Fruit fly (Drosophila melanogaster): ENCODE measurements around the gene sqd.

Gene sqd

DNA sequence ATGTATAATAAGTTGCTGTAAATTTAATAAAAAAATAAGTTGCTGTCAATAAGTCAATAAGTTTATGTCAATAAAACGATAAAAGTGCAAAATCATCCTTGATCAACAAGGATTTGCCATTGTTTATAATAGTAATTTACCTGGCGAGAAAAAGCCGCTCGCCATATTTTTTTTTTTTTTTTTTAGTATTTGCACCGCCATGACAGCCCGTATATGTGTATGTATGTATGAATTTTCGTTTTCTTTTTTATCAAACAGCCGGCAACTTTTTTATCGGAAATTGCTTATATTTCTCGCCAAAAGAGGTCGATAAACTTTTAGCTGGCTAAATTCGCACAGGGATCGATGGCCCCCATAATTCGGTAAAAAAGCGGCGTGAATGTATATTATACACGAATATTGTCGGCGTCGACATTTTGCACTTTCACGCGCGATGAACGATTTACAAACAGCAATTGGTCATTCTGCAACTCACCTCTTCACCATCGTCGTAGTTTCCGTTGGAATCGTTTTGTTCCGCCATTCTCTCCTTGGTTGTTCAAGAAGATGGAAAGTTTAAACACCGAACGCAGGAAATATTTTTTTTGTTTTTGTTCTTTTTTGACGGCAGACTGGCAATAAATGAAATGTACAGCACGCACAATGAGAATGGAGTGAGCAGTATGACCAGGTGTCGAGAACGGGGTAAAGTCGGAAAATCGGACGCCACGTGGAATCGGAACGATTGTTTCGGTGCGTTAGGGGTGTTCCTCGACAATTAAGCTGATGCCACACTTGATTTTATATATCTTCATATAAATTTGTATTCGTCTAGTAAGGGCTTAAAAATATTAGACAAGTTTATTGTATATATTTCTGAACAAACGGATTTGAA lies 14.0 kb upstream of the sqd start, which contains the start of gene Hrb87F (continued):
- TF ChIP-seq ranshi (GFP tag; IDR thresholded peaks at IDR 0.05) = peak; percentile 7; the same call in 1 of the 2 replicates
- TF ChIP-seq ato (GFP tag; IDR thresholded peaks at IDR 0.05; ENCODE audit: partially characterized antibody) = no peak
- TF ChIP-seq ase (GFP tag; IDR thresholded peaks at IDR 0.05) = no peak
- TF ChIP-seq CG6791 (GFP tag; IDR thresholded peaks at IDR 0.05; ENCODE audit: partially characterized antibody) = no peak

DNA sequence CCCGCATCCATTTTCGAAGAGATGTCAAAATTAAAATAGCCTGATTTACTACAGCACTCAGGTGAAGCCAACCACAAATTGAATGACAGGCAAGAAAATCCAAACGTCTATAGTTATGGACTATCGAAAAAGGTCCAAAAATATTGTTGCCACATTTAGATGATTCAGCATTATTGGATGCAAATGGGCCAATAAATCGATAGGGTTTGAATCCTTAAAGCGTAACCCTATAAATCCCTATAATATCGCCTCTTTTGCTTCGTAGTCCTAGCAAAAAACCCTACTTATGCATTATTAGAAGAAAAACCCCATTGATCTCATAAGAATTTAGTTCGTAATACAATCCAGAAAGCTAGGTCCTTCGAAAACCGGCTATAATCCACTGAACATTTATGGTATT lies 10.2 kb upstream of the sqd start, which contains the start of gene Rbp4:
TSS of gene Rbp4 (minus strand) at position 101 of the 400 bp plus-strand sequence.
- TF ChIP-seq shn (GFP tag; optimal IDR thresholded peaks at IDR 0.05) = no peak
- TF ChIP-seq CG15073 (GFP tag; optimal IDR thresholded peaks at IDR 0.05) = no peak

DNA sequence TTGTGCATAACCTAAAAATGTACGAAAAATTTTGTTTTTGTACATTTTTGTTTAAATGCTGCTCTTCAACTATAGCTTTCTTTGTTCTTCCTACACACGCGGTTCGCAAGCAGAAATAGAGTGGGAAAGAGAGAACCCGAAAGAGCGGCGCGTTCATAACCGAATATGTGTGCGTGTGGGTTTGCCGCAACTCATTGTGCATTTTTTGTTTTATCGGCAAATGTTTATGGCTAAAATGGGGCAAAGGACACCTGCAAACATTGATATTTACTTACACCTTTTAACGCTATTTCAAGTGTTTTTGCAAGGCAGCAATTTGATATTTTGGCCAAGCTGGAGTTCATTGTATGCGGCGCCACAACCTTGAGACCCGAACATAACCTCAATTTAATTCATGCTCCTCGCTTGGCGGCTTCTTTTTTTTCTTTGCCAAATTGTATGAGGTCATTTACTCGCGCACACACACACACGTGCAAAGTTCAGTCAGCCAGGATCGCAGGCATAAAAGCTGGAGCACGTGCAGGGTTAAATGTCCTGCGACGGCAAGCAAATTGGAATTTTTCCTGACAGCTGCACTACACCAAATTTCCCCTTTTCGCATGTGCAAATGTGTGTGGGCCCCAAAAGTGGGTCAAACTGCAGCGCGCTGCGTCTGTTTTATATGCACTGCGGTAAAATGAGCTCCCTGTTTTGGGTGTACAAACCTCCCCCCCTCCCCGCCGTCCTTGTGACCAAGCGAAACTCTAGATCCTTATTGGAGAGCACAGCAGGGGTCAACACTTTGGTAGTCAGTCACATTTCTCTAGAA lies 1.8 kb upstream of the sqd start:
- TF ChIP-seq Dfd (GFP tag; optimal IDR thresholded peaks at IDR 0.05) (no peak), CoRest (tag; optimal IDR thresholded peaks at IDR 0.05) (no peak), E2f2 (GFP tag; IDR thresholded peaks at IDR 0.05) (0 out of 2 replicates have a peak, but pooled peaks have one; percentile 7), sob (GFP tag; IDR thresholded peaks at IDR 0.05) (no peak), bigmax (GFP tag; optimal IDR thresholded peaks at IDR 0.05) (peak; percentile 95), Taf1 (GFP tag; IDR thresholded peaks at IDR 0.05) (no peak), danr (GFP tag; IDR thresholded peaks at IDR 0.05) (no peak), CG2129 (GFP tag; IDR thresholded peaks at IDR 0.05; ENCODE audit: partially characterized antibody) (no peak), Opbp (GFP tag; IDR thresholded peaks at IDR 0.05; ENCODE audit: partially characterized antibody) (no peak), sna (GFP tag; IDR thresholded peaks at IDR 0.05; ENCODE audit: partially characterized antibody) (no peak), CG10267 (tag; optimal IDR thresholded peaks at IDR 0.05) (no peak), YL-1 (GFP tag; optimal IDR thresholded peaks at IDR 0.05) (peak; percentile 32), Trl (optimal IDR thresholded peaks at IDR 0.05) (peak; percentile 46 to 71), Trl (GFP tag; optimal IDR thresholded peaks at IDR 0.05) (no peak), chinmo (GFP tag; IDR thresholded peaks at IDR 0.05; ENCODE audit: partially characterized antibody) (peak; percentile 73; the same call in 1 of the 4 replicates), Sin3A (optimal IDR thresholded peaks at IDR 0.05) (peak; percentile 14), CG7963 (GFP tag; IDR thresholded peaks at IDR 0.05; ENCODE audit: partially characterized antibody) (no peak), repo (GFP tag; optimal IDR thresholded peaks at IDR 0.05) (no peak), Bteb2 (GFP tag; optimal IDR thresholded peaks at IDR 0.05) (no peak), B-H2 (GFP tag; optimal IDR thresholded peaks at IDR 0.05) (no peak), Dll (GFP tag; IDR thresholded peaks at IDR 0.05; ENCODE audit: partially characterized antibody) (0 out of 4 replicates have a peak, but pooled peaks have one; percentile 44), dm (GFP tag; optimal IDR thresholded peaks at IDR 0.05) (peak; percentile 68), CG1233 (GFP tag; optimal IDR thresholded peaks at IDR 0.05) (no peak), amos (GFP tag; IDR thresholded peaks at IDR 0.05; ENCODE audit: partially characterized antibody) (no peak), usp (GFP tag; optimal IDR thresholded peaks at IDR 0.05) (no peak), ems (GFP tag; optimal IDR thresholded peaks at IDR 0.05) (no peak), D (optimal IDR thresholded peaks at IDR 0.05) (no peak), D (GFP tag; optimal IDR thresholded peaks at IDR 0.05) (no peak), CG32772 (GFP tag; IDR thresholded peaks at IDR 0.05) (no peak), CG9817 (tag; optimal IDR thresholded peaks at IDR 0.05) (no peak), ranshi (GFP tag; IDR thresholded peaks at IDR 0.05) (no peak), Lpt (GFP tag; optimal IDR thresholded peaks at IDR 0.05) (no peak), pros (GFP tag; optimal IDR thresholded peaks at IDR 0.05) (no peak), jing (GFP tag; optimal IDR thresholded peaks at IDR 0.05) (no peak), CG17359 (tag; optimal IDR thresholded peaks at IDR 0.05) (no peak), dpn (GFP tag; optimal IDR thresholded peaks at IDR 0.05) (no peak), B-H1 (GFP tag; IDR thresholded peaks at IDR 0.05) (no peak; the same call in 2 of the 3 replicates), CG15479 (GFP tag; optimal IDR thresholded peaks at IDR 0.05) (peak; percentile 24), CG16863 (GFP tag; optimal IDR thresholded peaks at IDR 0.05) (no peak)
